Worm (Caenorhabditis elegans) whole organism, L1 larva: ENCODE data around the gene ZC239.13.
A peak's percentile ranks its signal among the peaks of the same experiment; 100 is the strongest.

Experiments
- C04F5.9 ChIP-seq: sonication (generic microtip); optimal IDR thresholded peaks from 2 replicates; lab custom pipeline; 2016; ENCODE audit warnings: missing genetic modification characterization, missing compliant biosample characterization
- C16A3.4 ChIP-seq: fragments of 150-350 bp; optimal IDR thresholded peaks from 2 replicates; lab custom pipeline; 2014; ENCODE audit warnings: missing biosample characterization, missing genetic modification characterization
- Y116A8C.19 ChIP-seq: sonication (generic microtip); optimal IDR thresholded peaks from 2 replicates; lab custom pipeline; 2016; ENCODE audit warnings: missing compliant biosample characterization, missing genetic modification characterization, borderline replicate concordance
- aha-1 ChIP-seq: fragments of 150-350 bp; optimal IDR thresholded peaks from 2 replicates; lab custom pipeline; 2014; ENCODE audit warnings: missing biosample characterization, missing genetic modification characterization
- alr-1 ChIP-seq: fragments of 200-800 bp; sonication (Bioruptor generic); optimal IDR thresholded peaks from 2 replicates; lab custom pipeline; 2018; ENCODE audit warnings: borderline replicate concordance, mild to moderate bottlenecking, missing genetic modification characterization, missing compliant biosample characterization
- ceh-63 ChIP-seq: fragments of 200-800 bp; sonication (Bioruptor generic); optimal IDR thresholded peaks from 2 replicates; lab custom pipeline; 2018; ENCODE audit warnings: mild to moderate bottlenecking, missing genetic modification characterization, missing compliant biosample characterization
- ceh-8 ChIP-seq: fragments of 200-800 bp; sonication (Bioruptor generic); optimal IDR thresholded peaks from 2 replicates; lab custom pipeline; 2018; ENCODE audit warnings: mild to moderate bottlenecking, missing genetic modification characterization, moderate library complexity, missing compliant biosample characterization
- ceh-88 ChIP-seq: fragments of 200-800 bp; sonication (Bioruptor generic); IDR thresholded peaks from 2 replicates; pipeline ENCODE4 v1.3.6; 2022; ENCODE audit warnings: missing genetic modification characterization, missing compliant biosample characterization
- ceh-90 ChIP-seq: sonication (generic microtip); optimal IDR thresholded peaks from 2 replicates; lab custom pipeline; 2016; ENCODE audit warnings: missing genetic modification characterization, missing compliant biosample characterization
- ces-1 ChIP-seq: fragments of 150-350 bp; optimal IDR thresholded peaks from 2 replicates; lab custom pipeline; 2014; ENCODE audit warnings: missing biosample characterization, missing genetic modification reagents, missing genetic modification characterization
- dpl-1 ChIP-seq, 3 experiments: fragments of 150-350 bp in 2 of 3; sonication (generic microtip) in 1 of 3; optimal IDR thresholded peaks; 2 replicates each; lab custom pipeline; 2014 to 2017; ENCODE audit warnings: missing biosample characterization in 3 of 3, missing genetic modification characterization in 3 of 3, missing genetic modification reagents in 3 of 3
- efl-1 ChIP-seq, 4 experiments: fragments of 150-350 bp; optimal IDR thresholded peaks in 3 of 4; peaks in 1 of 4; 1 replicate in 1 of 4; 2 replicates in 3 of 4; lab custom pipeline; 2014; ENCODE audit warnings: missing biosample characterization in 2 of 4, missing genetic modification characterization in 2 of 4, missing genetic modification reagents in 2 of 4
- egl-13 ChIP-seq: sonication (generic microtip); optimal IDR thresholded peaks from 2 replicates; lab custom pipeline; 2016; ENCODE audit warnings: missing genotype, missing genetic modification reagents, missing genetic modification characterization, missing compliant biosample characterization
- egl-27 ChIP-seq, 2 experiments: fragments of 150-350 bp in 1 of 2; sonication (generic microtip); optimal IDR thresholded peaks; 3 replicates each; lab custom pipeline; 2017 to 2018; ENCODE audit warnings: missing biosample characterization in 2 of 2, missing genetic modification characterization in 2 of 2, missing genetic modification reagents in 2 of 2
- elt-2 ChIP-seq: sonication (generic microtip); optimal IDR thresholded peaks from 2 replicates; lab custom pipeline; 2016; ENCODE audit warnings: missing genetic modification characterization, mild to moderate bottlenecking, inconsistent platforms, missing compliant biosample characterization, missing genetic modification reagents
- fkh-4 ChIP-seq: sonication (generic microtip); optimal IDR thresholded peaks from 2 replicates; lab custom pipeline; 2016; ENCODE audit warnings: missing compliant biosample characterization, missing genetic modification characterization, borderline replicate concordance
- fkh-8 ChIP-seq: sonication (generic microtip); optimal IDR thresholded peaks from 2 replicates; lab custom pipeline; 2016; ENCODE audit warnings: mild to moderate bottlenecking, missing genetic modification characterization, missing compliant biosample characterization
- grh-1 ChIP-seq: fragments of 200-800 bp; sonication (Bioruptor generic); IDR thresholded peaks from 2 replicates; pipeline ENCODE4 v1.3.6; 2022; ENCODE audit warnings: missing genetic modification reagents, missing genetic modification characterization, missing compliant biosample characterization
- jun-1 ChIP-seq: fragments of 150-350 bp; optimal IDR thresholded peaks from 2 replicates; lab custom pipeline; 2014; ENCODE audit warnings: missing biosample characterization, missing genetic modification reagents, missing genetic modification characterization
- lin-35 ChIP-seq, 2 experiments: fragments of 150-350 bp; optimal IDR thresholded peaks; 2 replicates each; lab custom pipeline; 2014; ENCODE audit warnings: missing biosample characterization in 2 of 2, missing genetic modification characterization in 2 of 2, missing genetic modification reagents in 2 of 2
- mab-9 ChIP-seq: fragments of 200-800 bp; sonication (Bioruptor generic); IDR thresholded peaks from 2 replicates; pipeline ENCODE4 v1.3.6; 2022; ENCODE audit warnings: missing genetic modification reagents, missing genetic modification characterization, missing compliant biosample characterization
- mef-2 ChIP-seq: fragments of 150-350 bp; optimal IDR thresholded peaks from 2 replicates; lab custom pipeline; 2014; ENCODE audit warnings: missing biosample characterization, missing genetic modification characterization
- nhr-11 ChIP-seq: fragments of 150-350 bp; optimal IDR thresholded peaks from 2 replicates; lab custom pipeline; 2014; ENCODE audit warnings: missing biosample characterization, missing genetic modification characterization
- nhr-28 ChIP-seq: fragments of 150-350 bp; optimal IDR thresholded peaks from 2 replicates; lab custom pipeline; 2014; ENCODE audit warnings: missing biosample characterization, missing genetic modification characterization
- nhr-71 ChIP-seq: sonication (generic microtip); optimal IDR thresholded peaks from 2 replicates; lab custom pipeline; 2016; ENCODE audit warnings: mild to moderate bottlenecking, missing genetic modification characterization, moderate library complexity, missing compliant biosample characterization
- nhr-76 ChIP-seq: sonication (generic microtip); optimal IDR thresholded peaks from 2 replicates; lab custom pipeline; 2017; ENCODE audit warnings: missing biosample characterization, missing genetic modification characterization
- nhr-84 ChIP-seq: sonication (generic microtip); optimal IDR thresholded peaks from 2 replicates; lab custom pipeline; 2017; ENCODE audit warnings: missing biosample characterization, missing genetic modification characterization
- pax-3 ChIP-seq: fragments of 200-800 bp; sonication (Bioruptor generic); optimal IDR thresholded peaks from 2 replicates; lab custom pipeline; 2018; ENCODE audit warnings: mild to moderate bottlenecking, missing genetic modification characterization, moderate library complexity, missing compliant biosample characterization
- snpc-4 ChIP-seq: fragments of 150-350 bp; optimal IDR thresholded peaks from 2 replicates; lab custom pipeline; 2014; ENCODE audit warnings: missing biosample characterization, missing genetic modification characterization
- snu-23 ChIP-seq: sonication (generic microtip); optimal IDR thresholded peaks from 2 replicates; lab custom pipeline; 2016; ENCODE audit warnings: missing genetic modification characterization, missing compliant biosample characterization
- sox-4 ChIP-seq: sonication (generic microtip); optimal IDR thresholded peaks from 2 replicates; lab custom pipeline; 2016; ENCODE audit warnings: missing genetic modification characterization, missing compliant biosample characterization
- tbx-2 ChIP-seq: sonication (generic microtip); optimal IDR thresholded peaks from 2 replicates; lab custom pipeline; 2016; ENCODE audit warnings: missing genetic modification characterization, missing compliant biosample characterization
- unc-130 ChIP-seq: fragments of 150-350 bp; optimal IDR thresholded peaks from 2 replicates; lab custom pipeline; 2017; ENCODE audit warnings: missing biosample characterization, missing genetic modification characterization, inconsistent platforms
- unc-98 ChIP-seq: fragments of 200-800 bp; sonication (Bioruptor generic); IDR thresholded peaks from 2 replicates; pipeline ENCODE4 v1.3.6; 2022; ENCODE audit warnings: missing genetic modification characterization, missing compliant biosample characterization
- vab-15 ChIP-seq: sonication (generic microtip); optimal IDR thresholded peaks from 2 replicates; lab custom pipeline; 2017; ENCODE audit warnings: missing genotype, mild to moderate bottlenecking, missing genetic modification characterization, missing compliant biosample characterization
- xbp-1 ChIP-seq: sonication (generic microtip); optimal IDR thresholded peaks from 2 replicates; lab custom pipeline; 2016; ENCODE audit warnings: missing genetic modification characterization, missing compliant biosample characterization
- ztf-11 ChIP-seq, 2 experiments: sonication (generic microtip); optimal IDR thresholded peaks; 2 replicates each; lab custom pipeline; 2016 to 2017; ENCODE audit warnings: missing genetic modification characterization in 2 of 2, missing biosample characterization in 1 of 2, missing compliant biosample characterization in 1 of 2

ZC239.13 gene

ce11 chrII:3225200-3225599 lies 2.6 kb upstream of the ZC239.13 start, which contains the start of gene ZC239.16:
TSS of gene ZC239.16 (minus strand) at chrII:3225319.
- TF ChIP-seq tbx-2 (tag; lab: Kevin White, UChicago) (no peak), elt-2 (tag; lab: Kevin White, UChicago) (peak; percentile 44)

DNA sequence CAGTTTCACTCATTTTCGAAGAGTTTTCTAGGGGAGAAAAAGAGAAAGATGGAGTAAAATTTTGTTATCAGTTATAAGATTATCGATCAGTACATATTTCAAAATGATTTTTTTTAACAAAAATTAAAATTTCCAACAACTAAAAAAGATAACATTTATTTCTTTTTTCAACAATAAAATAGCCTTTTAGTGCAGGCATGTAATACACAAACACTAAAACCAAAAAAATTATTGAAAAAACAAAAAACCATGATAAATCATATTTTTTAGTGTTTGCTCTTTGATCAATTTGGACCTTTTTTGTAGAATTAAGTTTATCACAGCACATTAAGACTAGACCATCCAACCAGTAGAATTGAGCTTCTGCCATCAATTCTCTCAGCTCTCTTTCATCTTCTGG lies 2.0 kb upstream of the ZC239.13 start, which contains the start of gene ZC239.15:
TSS of gene ZC239.15 (minus strand) at position 101 of the 400 bp plus-strand sequence.
- no peak for TF ChIP-seq ceh-88 (GFP tag; lab: Robert Waterston, UW)
- TF ChIP-seq mef-2 (tag; lab: Kevin White, UChicago) = no peak
- no peak for TF ChIP-seq C16A3.4 (tag; lab: Kevin White, UChicago)
- no peak for TF ChIP-seq ceh-63
- no peak for TF ChIP-seq C04F5.9
- TF ChIP-seq vab-15 (tag; lab: Kevin White, UChicago) = no peak
- TF ChIP-seq unc-130 (tag; lab: Kevin White, UChicago) = no peak
- TF ChIP-seq jun-1 (tag; lab: Kevin White, UChicago) = no peak
- no peak for TF ChIP-seq lin-35 (GFP tag; optimal IDR thresholded peaks at IDR 0.05; lab: Kevin White, UChicago)

DNA sequence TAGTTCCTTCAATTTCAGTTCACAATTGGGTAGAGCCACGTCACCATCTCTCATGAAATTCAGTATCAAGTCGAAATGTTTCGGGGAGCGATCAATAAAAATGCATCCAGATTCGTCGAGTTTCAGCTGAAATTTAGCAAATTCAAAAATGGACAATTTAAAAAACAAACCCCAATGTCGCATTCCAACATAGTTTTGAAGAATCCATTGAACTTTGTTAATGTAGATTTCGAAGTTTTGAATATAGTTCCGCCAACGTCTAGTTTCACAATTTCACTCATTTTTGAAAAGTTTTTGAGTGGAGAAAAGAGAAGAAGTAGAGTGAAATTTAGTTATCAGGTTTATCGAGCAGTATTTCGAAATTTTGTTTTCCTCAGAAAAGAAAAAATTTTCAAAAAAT lies 909 bp downstream of the ZC239.13 start, which contains the start of gene ZC239.14:
TSS of gene ZC239.14 (minus strand) at position 305 of the 400 bp plus-strand sequence.
- TF ChIP-seq snpc-4 (tag; lab: Kevin White, UChicago) (no peak), mab-9 (no peak), C04F5.9 (no peak), fkh-4 (tag; lab: Kevin White, UChicago) (no peak), nhr-11 (tag; lab: Kevin White, UChicago) (no peak)

ce11 chrII:3220723-3221122 lies 1.9 kb downstream of the ZC239.13 start, which contains the start of gene ZC239.22:
TSS of gene ZC239.22 (minus strand) at chrII:3220823.
- TF ChIP-seq Y116A8C.19 (tag; lab: Kevin White, UChicago) = no peak

DNA sequence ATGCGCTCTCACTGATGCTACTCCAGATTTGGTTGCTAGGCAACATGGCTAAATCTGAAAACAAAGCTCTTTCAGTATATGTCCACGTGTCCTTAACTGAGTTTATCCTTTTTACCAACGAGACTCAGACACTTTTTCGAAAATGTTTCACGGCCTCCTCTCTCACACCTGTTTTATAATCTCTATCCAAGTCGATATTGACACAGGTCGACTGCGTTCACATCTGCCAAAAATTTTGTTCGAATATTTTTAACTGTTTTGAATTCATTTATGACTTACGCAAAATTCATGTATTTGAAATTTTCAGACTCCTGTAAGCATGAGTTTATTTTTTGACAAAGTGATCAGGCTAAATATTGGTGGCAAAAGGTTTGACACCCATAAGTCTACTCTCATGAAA lies 6.9 kb downstream of the ZC239.13 start, which contains the start of gene ZC239.3:
TSS of gene ZC239.3 (plus strand) at position 301 of the 400 bp plus-strand sequence.
- TF ChIP-seq xbp-1 (tag; lab: Kevin White, UChicago) = peak; percentile 23

- TF ChIP-seq ces-1 = no peak
- TF ChIP-seq jun-1 (tag; lab: Kevin White, UChicago) = no peak
- TF ChIP-seq xbp-1 (tag; lab: Kevin White, UChicago) = no peak
- TF ChIP-seq elt-2 (tag; lab: Kevin White, UChicago) = no peak
- TF ChIP-seq ceh-63 = no peak
These were observed 8.7 kb downstream of the ZC239.13 start, which contains the start of gene ZC239.4 for ce11 chrII:3213898-3214297. TSS of gene ZC239.4 (plus strand) at chrII:3214198.

DNA sequence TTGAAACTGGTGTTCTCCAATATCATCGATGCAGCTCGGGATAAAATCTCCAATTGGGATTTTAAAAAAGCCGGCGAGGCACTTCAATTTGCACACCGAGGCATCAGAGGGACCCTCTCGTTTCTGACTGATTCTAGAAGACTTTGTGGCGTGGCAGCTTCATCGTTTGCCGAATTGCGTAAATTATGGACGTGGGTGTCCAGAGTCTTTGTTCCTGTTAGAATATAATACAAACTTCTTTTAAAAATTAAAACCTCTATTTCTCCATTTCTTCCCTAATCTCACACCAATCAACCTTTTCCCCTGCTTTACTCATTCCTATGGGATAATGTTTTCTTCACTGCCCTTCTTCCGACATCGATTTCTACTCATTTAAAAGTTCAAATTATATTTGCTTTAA lies 12.3 kb downstream of the ZC239.13 start, which contains the start of gene ZC239.5:
TSS of gene ZC239.5 (plus strand) at position 301 of the 400 bp plus-strand sequence.
- TF ChIP-seq nhr-84 (tag; lab: Kevin White, UChicago) (no peak), egl-13 (tag; lab: Kevin White, UChicago) (no peak), nhr-76 (tag; lab: Kevin White, UChicago) (no peak), fkh-8 (tag; lab: Kevin White, UChicago) (no peak)

ce11 chrII:3209251-3209650 lies 13.4 kb downstream of the ZC239.13 start, which contains the start of gene ZC239.6:
TSS of gene ZC239.6 (plus strand) at chrII:3209631.
- TF ChIP-seq snu-23 (peak; percentile 68), efl-1 (optimal IDR thresholded peaks at IDR 0.05; lab: Kevin White, UChicago) (peak; percentile 39 to 42), efl-1 (GFP tag; optimal IDR thresholded peaks at IDR 0.05 in 1 of 2; lab: Kevin White, UChicago) (peak; percentile 41 to 84), ceh-90 (tag; lab: Kevin White, UChicago) (no peak), grh-1 (GFP tag; lab: Robert Waterston, UW) (no peak), nhr-71 (tag; lab: Kevin White, UChicago) (no peak), dpl-1 (GFP tag; optimal IDR thresholded peaks at IDR 0.05; lab: Kevin White, UChicago) (peak in 2 of 3 experiments; percentile 4 to 42), ceh-8 (no peak), ztf-11 (tag; optimal IDR thresholded peaks at IDR 0.05; lab: Kevin White, UChicago) (no peak), mef-2 (tag; lab: Kevin White, UChicago) (no peak), egl-27 (tag; optimal IDR thresholded peaks at IDR 0.05; lab: Kevin White, UChicago) (no peak), ceh-88 (GFP tag; lab: Robert Waterston, UW) (no peak), nhr-28 (tag; lab: Kevin White, UChicago) (no peak), sox-4 (tag; lab: Kevin White, UChicago) (no peak), unc-130 (tag; lab: Kevin White, UChicago) (no peak), unc-98 (GFP tag; lab: Robert Waterston, UW) (no peak), aha-1 (tag; lab: Kevin White, UChicago) (no peak), pax-3 (tag; lab: Kevin White, UChicago) (no peak), alr-1 (tag; lab: Kevin White, UChicago) (no peak)
